Worm (Caenorhabditis elegans): ENCODE results near the gene Y43F8B.29.

DNA sequence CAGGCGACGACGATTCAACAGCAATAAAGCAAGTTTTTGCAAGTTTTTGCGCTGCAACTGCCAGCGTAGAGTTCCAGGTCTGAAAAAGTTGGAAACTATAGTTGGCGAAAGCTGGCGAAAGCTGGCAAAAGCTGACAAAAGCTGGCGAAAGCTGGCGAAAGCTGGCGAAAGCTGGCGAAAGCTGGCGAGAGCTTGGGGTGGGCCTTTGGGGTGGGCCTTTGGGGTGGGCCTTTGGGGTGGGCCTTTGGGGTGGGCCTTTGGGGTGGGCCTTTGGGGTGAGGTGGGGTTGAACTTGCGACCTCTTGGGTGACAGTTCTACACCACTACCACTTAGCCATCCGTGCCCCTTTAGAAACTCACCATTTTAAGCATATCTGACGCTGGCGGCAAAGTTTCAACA, 3.7 kb downstream of the Y43F8B.29 start:
- TF ChIP-seq ztf-4 (tag; optimal IDR thresholded peaks at IDR 0.05) (no peak), F13H6.1 (tag; optimal IDR thresholded peaks at IDR 0.05) (no peak), unc-62 (GFP tag; optimal IDR thresholded peaks at IDR 0.05) (no peak)

Measured in whole organism, L2 larva.